Worm (Caenorhabditis elegans) whole organism, L2 larva: ENCODE data around the gene jud-4.

Experiments
- C34F6.9 ChIP-seq: fragments of 150-350 bp; optimal IDR thresholded peaks from 2 replicates; lab custom pipeline; 2014; ENCODE audit warnings: missing biosample characterization, missing genetic modification characterization
- F13H6.1 ChIP-seq: sonication (generic microtip); optimal IDR thresholded peaks from 2 replicates; lab custom pipeline; 2016; ENCODE audit warnings: missing genetic modification characterization, missing compliant biosample characterization
- R02D3.7 ChIP-seq: fragments of 150-350 bp; optimal IDR thresholded peaks from 2 replicates; lab custom pipeline; 2014; ENCODE audit warnings: missing biosample characterization, missing genetic modification characterization
- Y55F3AM.14 ChIP-seq: fragments of 200-800 bp; sonication (Bioruptor generic); optimal IDR thresholded peaks from 2 replicates; lab custom pipeline; 2018; ENCODE audit warnings: mild to moderate bottlenecking, missing genetic modification characterization, missing compliant biosample characterization
- ZK546.5 ChIP-seq: sonication (generic microtip); optimal IDR thresholded peaks from 2 replicates; lab custom pipeline; 2017; ENCODE audit warnings: missing biosample characterization, missing genetic modification characterization
- ama-1 ChIP-seq: fragments of 150-350 bp; optimal IDR thresholded peaks from 2 replicates; lab custom pipeline; 2018; ENCODE audit warnings: inconsistent platforms
- ceh-16 ChIP-seq: fragments of 150-350 bp; optimal IDR thresholded peaks from 2 replicates; lab custom pipeline; 2014; ENCODE audit warnings: missing biosample characterization, missing genetic modification characterization
- ceh-82 ChIP-seq: fragments of 150-350 bp; optimal IDR thresholded peaks from 2 replicates; lab custom pipeline; 2014; ENCODE audit warnings: missing biosample characterization, missing genetic modification characterization
- dmd-4 ChIP-seq: sonication (generic microtip); optimal IDR thresholded peaks from 2 replicates; lab custom pipeline; 2017; ENCODE audit warnings: missing biosample characterization, missing genetic modification characterization
- elt-1 ChIP-seq: fragments of 150-350 bp; optimal IDR thresholded peaks from 2 replicates; lab custom pipeline; 2014; ENCODE audit warnings: missing biosample characterization, missing genetic modification characterization
- elt-3 ChIP-seq: sonication (generic microtip); optimal IDR thresholded peaks from 2 replicates; lab custom pipeline; 2017; ENCODE audit warnings: missing biosample characterization, missing genetic modification characterization
- fos-1 ChIP-seq: fragments of 150-350 bp; optimal IDR thresholded peaks from 2 replicates; lab custom pipeline; 2014; ENCODE audit warnings: missing biosample characterization, missing genetic modification characterization
- gmeb-1 ChIP-seq: fragments of 150-350 bp; optimal IDR thresholded peaks from 2 replicates; lab custom pipeline; 2014; ENCODE audit warnings: missing biosample characterization, missing genetic modification characterization
- lin-11 ChIP-seq: fragments of 150-350 bp; sonication (generic microtip); optimal IDR thresholded peaks from 2 replicates; lab custom pipeline; 2014; ENCODE audit warnings: missing biosample characterization, missing genetic modification characterization, inconsistent platforms, mixed read lengths
- lin-13 ChIP-seq: fragments of 150-350 bp; optimal IDR thresholded peaks from 2 replicates; lab custom pipeline; 2014; ENCODE audit warnings: missing biosample characterization, missing genetic modification reagents, missing genetic modification characterization
- lin-39 ChIP-seq: fragments of 150-350 bp; optimal IDR thresholded peaks from 2 replicates; lab custom pipeline; 2014; ENCODE audit warnings: missing biosample characterization, missing genetic modification reagents, missing genetic modification characterization
- lsy-2 ChIP-seq, 2 experiments: fragments of 150-350 bp in 1 of 2; sonication (generic microtip) in 1 of 2; optimal IDR thresholded peaks; 2 replicates each; lab custom pipeline; 2014 to 2017; ENCODE audit warnings: missing biosample characterization in 2 of 2, missing genetic modification characterization in 2 of 2
- mab-5 ChIP-seq: fragments of 150-350 bp; optimal IDR thresholded peaks from 2 replicates; lab custom pipeline; 2014; ENCODE audit warnings: missing biosample characterization, missing genetic modification characterization
- mbf-1 ChIP-seq: sonication (generic microtip); optimal IDR thresholded peaks from 2 replicates; lab custom pipeline; 2017; ENCODE audit warnings: missing biosample characterization, missing genetic modification characterization
- mdl-1 ChIP-seq, 2 experiments: fragments of 150-350 bp in 1 of 2; sonication (generic microtip) in 1 of 2; optimal IDR thresholded peaks; 2 replicates each; lab custom pipeline; 2017; ENCODE audit warnings: missing biosample characterization in 2 of 2, missing genetic modification characterization in 2 of 2
- nhr-10 ChIP-seq: sonication (generic microtip); optimal IDR thresholded peaks from 2 replicates; lab custom pipeline; 2017; ENCODE audit warnings: missing biosample characterization, missing genetic modification characterization
- nhr-11 ChIP-seq: fragments of 150-350 bp; optimal IDR thresholded peaks from 2 replicates; lab custom pipeline; 2014; ENCODE audit warnings: missing biosample characterization, missing genetic modification characterization
- nhr-12 ChIP-seq: fragments of 150-350 bp; optimal IDR thresholded peaks from 2 replicates; lab custom pipeline; 2014; ENCODE audit warnings: missing biosample characterization, missing genetic modification characterization
- nhr-129 ChIP-seq: fragments of 150-350 bp; optimal IDR thresholded peaks from 2 replicates; lab custom pipeline; 2014; ENCODE audit warnings: missing biosample characterization, missing genetic modification characterization
- nhr-21 ChIP-seq: fragments of 150-350 bp; optimal IDR thresholded peaks from 2 replicates; lab custom pipeline; 2014; ENCODE audit warnings: missing biosample characterization, missing genetic modification characterization
- nhr-23 ChIP-seq: fragments of 150-350 bp; optimal IDR thresholded peaks from 2 replicates; lab custom pipeline; 2014; ENCODE audit warnings: missing biosample characterization, missing genetic modification reagents, missing genetic modification characterization
- nhr-237 ChIP-seq: fragments of 150-350 bp; optimal IDR thresholded peaks from 2 replicates; lab custom pipeline; 2014; ENCODE audit warnings: missing biosample characterization, missing genetic modification characterization
- nhr-25 ChIP-seq: fragments of 150-350 bp; sonication (generic microtip); optimal IDR thresholded peaks from 3 replicates; lab custom pipeline; 2014; ENCODE audit warnings: missing biosample characterization, missing genetic modification characterization
- nhr-6 ChIP-seq: fragments of 150-350 bp; optimal IDR thresholded peaks from 2 replicates; lab custom pipeline; 2014; ENCODE audit warnings: missing biosample characterization, missing genetic modification characterization
- nhr-77 ChIP-seq: fragments of 150-350 bp; optimal IDR thresholded peaks from 2 replicates; lab custom pipeline; 2014; ENCODE audit warnings: missing biosample characterization, missing genetic modification characterization
- peb-1 ChIP-seq: fragments of 150-350 bp; optimal IDR thresholded peaks from 2 replicates; lab custom pipeline; 2014; ENCODE audit warnings: missing biosample characterization, missing genetic modification characterization
- sem-4 ChIP-seq: fragments of 150-350 bp; optimal IDR thresholded peaks from 2 replicates; lab custom pipeline; 2014; ENCODE audit warnings: missing biosample characterization, missing genetic modification reagents, missing genetic modification characterization
- skn-1 ChIP-seq: sonication (generic microtip); optimal IDR thresholded peaks from 2 replicates; lab custom pipeline; 2017; ENCODE audit warnings: missing biosample characterization, missing genetic modification characterization
- sma-9 ChIP-seq, 2 experiments: fragments of 150-350 bp in 1 of 2; sonication (generic microtip) in 1 of 2; optimal IDR thresholded peaks; 2 replicates each; lab custom pipeline; 2014 to 2016; ENCODE audit warnings: missing genetic modification characterization in 2 of 2, mild to moderate bottlenecking in 1 of 2, missing biosample characterization in 1 of 2, missing compliant biosample characterization in 1 of 2, missing genetic modification reagents in 1 of 2, moderate library complexity in 1 of 2
- unc-39 ChIP-seq: fragments of 150-350 bp; optimal IDR thresholded peaks from 2 replicates; lab custom pipeline; 2014; ENCODE audit warnings: missing biosample characterization, missing genetic modification characterization
- unc-55 ChIP-seq: fragments of 150-350 bp; sonication (generic microtip); optimal IDR thresholded peaks from 3 replicates; lab custom pipeline; 2014; ENCODE audit warnings: missing biosample characterization, missing genetic modification reagents, missing genetic modification characterization
- unc-62 ChIP-seq: fragments of 150-350 bp; optimal IDR thresholded peaks from 2 replicates; lab custom pipeline; 2014; ENCODE audit warnings: missing biosample characterization, missing genetic modification reagents, missing genetic modification characterization
- zag-1 ChIP-seq: fragments of 150-350 bp; optimal IDR thresholded peaks from 2 replicates; lab custom pipeline; 2014; ENCODE audit warnings: missing biosample characterization, missing genetic modification characterization
- ztf-1 ChIP-seq: fragments of 200-800 bp; sonication (Bioruptor generic); conservative IDR thresholded peaks from 2 replicates; pipeline ENCODE4 v1.3.6; 2022; ENCODE audit warnings: missing genetic modification characterization, missing compliant biosample characterization
- ztf-11 ChIP-seq: sonication (generic microtip); optimal IDR thresholded peaks from 2 replicates; lab custom pipeline; 2017; ENCODE audit warnings: missing biosample characterization, missing genetic modification characterization
- ztf-4 ChIP-seq: fragments of 150-350 bp; optimal IDR thresholded peaks from 2 replicates; lab custom pipeline; 2014; ENCODE audit warnings: missing biosample characterization, missing genetic modification characterization

The jud-4 gene

ce11 chrX:15317146-15317545 is 33.2 kb downstream of the jud-4 start, which contains the start of gene glb-28:
TSS of gene glb-28 (minus strand) at chrX:15317246.
- TF ChIP-seq nhr-11 (tag; lab: Kevin White, UChicago) (no peak), lsy-2 (tag; optimal IDR thresholded peaks at IDR 0.05; lab: Kevin White, UChicago) (no peak)

ce11 chrX:15321217-15321616 is 37.3 kb downstream of the jud-4 start:
- TF ChIP-seq nhr-6 (tag; lab: Kevin White, UChicago) (no peak), fos-1 (tag; lab: Kevin White, UChicago) (no peak), lsy-2 (tag; optimal IDR thresholded peaks at IDR 0.05; lab: Kevin White, UChicago) (no peak), nhr-25 (tag; lab: Kevin White, UChicago) (no peak), nhr-21 (tag; lab: Kevin White, UChicago) (no peak), Y55F3AM.14 (GFP tag; lab: Kevin White, UChicago) (no peak), nhr-10 (tag; lab: Kevin White, UChicago) (no peak), ZK546.5 (tag; lab: Kevin White, UChicago) (no peak), nhr-77 (tag; lab: Kevin White, UChicago) (no peak), mdl-1 (tag; optimal IDR thresholded peaks at IDR 0.05; lab: Kevin White, UChicago) (no peak), nhr-12 (tag; lab: Kevin White, UChicago) (no peak), ceh-16 (tag; lab: Kevin White, UChicago) (no peak), unc-39 (tag; lab: Kevin White, UChicago) (no peak), mab-5 (tag; lab: Kevin White, UChicago) (no peak), ceh-82 (no peak), sem-4 (tag; lab: Kevin White, UChicago) (no peak), ztf-4 (no peak), nhr-237 (tag; lab: Kevin White, UChicago) (no peak)

- TF ChIP-seq peb-1 (no peak), lin-39 (tag; lab: Kevin White, UChicago) (no peak), ztf-4 (no peak), mab-5 (tag; lab: Kevin White, UChicago) (no peak), nhr-25 (tag; lab: Kevin White, UChicago) (no peak), elt-1 (tag; lab: Kevin White, UChicago) (no peak), fos-1 (tag; lab: Kevin White, UChicago) (no peak), nhr-129 (no peak), nhr-6 (tag; lab: Kevin White, UChicago) (no peak), unc-62 (no peak), ZK546.5 (tag; lab: Kevin White, UChicago) (no peak), unc-39 (tag; lab: Kevin White, UChicago) (no peak)
- TF ChIP-seq, all 48 proteins: peak for 0
These were observed 37.9 kb downstream of the jud-4 start for ce11 chrX:15321791-15322190.

- TF ChIP-seq ZK546.5 (tag; lab: Kevin White, UChicago) (no peak), zag-1 (tag; lab: Kevin White, UChicago) (no peak), nhr-10 (tag; lab: Kevin White, UChicago) (no peak), lin-11 (tag; lab: Kevin White, UChicago) (no peak), R02D3.7 (tag; lab: Kevin White, UChicago) (no peak), dmd-4 (tag; lab: Kevin White, UChicago) (no peak), mbf-1 (no peak)
These were observed 41.8 kb downstream of the jud-4 start, which contains the start of gene Y15E3A.3 for ce11 chrX:15325709-15326108. TSS of gene Y15E3A.3 (minus strand) at chrX:15325809.

- TF ChIP-seq nhr-23 (tag; lab: Kevin White, UChicago) (peak; percentile 10), peb-1 (no peak), sem-4 (tag; lab: Kevin White, UChicago) (no peak), F13H6.1 (tag; lab: Kevin White, UChicago) (no peak), zag-1 (tag; lab: Kevin White, UChicago) (no peak), R02D3.7 (tag; lab: Kevin White, UChicago) (no peak), nhr-77 (tag; lab: Kevin White, UChicago) (no peak), nhr-12 (tag; lab: Kevin White, UChicago) (no peak), nhr-10 (tag; lab: Kevin White, UChicago) (no peak), lin-39 (tag; lab: Kevin White, UChicago) (no peak), fos-1 (tag; lab: Kevin White, UChicago) (no peak), C34F6.9 (no peak), gmeb-1 (tag; lab: Kevin White, UChicago) (no peak), unc-55 (GFP tag; lab: Kevin White, UChicago) (no peak), mab-5 (tag; lab: Kevin White, UChicago) (no peak), mdl-1 (tag; optimal IDR thresholded peaks at IDR 0.05; lab: Kevin White, UChicago) (no peak), ZK546.5 (tag; lab: Kevin White, UChicago) (no peak), ceh-16 (tag; lab: Kevin White, UChicago) (peak; percentile 78), sma-9 (GFP tag; optimal IDR thresholded peaks at IDR 0.05; lab: Kevin White, UChicago) (peak; percentile 69), sma-9 (tag; optimal IDR thresholded peaks at IDR 0.05; lab: Kevin White, UChicago) (no peak), nhr-11 (tag; lab: Kevin White, UChicago) (no peak), ztf-11 (tag; lab: Kevin White, UChicago) (no peak), skn-1 (no peak), nhr-6 (tag; lab: Kevin White, UChicago) (peak; percentile 7), elt-1 (tag; lab: Kevin White, UChicago) (no peak), mbf-1 (no peak), nhr-25 (tag; lab: Kevin White, UChicago) (peak; percentile 81), unc-39 (tag; lab: Kevin White, UChicago) (no peak), dmd-4 (tag; lab: Kevin White, UChicago) (no peak), elt-3 (tag; lab: Kevin White, UChicago) (no peak), ztf-1 (GFP tag; lab: Robert Waterston, UW) (no peak), lin-13 (GFP tag; lab: Kevin White, UChicago) (no peak), ama-1 (lab: Kevin White, UChicago) (no peak), lin-11 (tag; lab: Kevin White, UChicago) (no peak), Y55F3AM.14 (GFP tag; lab: Kevin White, UChicago) (no peak)
These were observed 43.3 kb downstream of the jud-4 start for ce11 chrX:15327238-15327637.
